Worm (Caenorhabditis elegans) whole organism, L3 larva: ENCODE results near the gene ugt-36.

Experiments
- R02D3.7 ChIP-seq: fragments of 150-350 bp; optimal IDR thresholded peaks from 2 replicates; lab custom pipeline; 2014; ENCODE audit warnings: missing biosample characterization, missing genetic modification characterization
- ZK546.5 ChIP-seq: sonication (generic microtip); optimal IDR thresholded peaks from 2 replicates; lab custom pipeline; 2017; ENCODE audit warnings: missing biosample characterization, missing genetic modification characterization
- aly-2 ChIP-seq: fragments of 150-350 bp; optimal IDR thresholded peaks from 2 replicates; lab custom pipeline; 2014; ENCODE audit warnings: missing biosample characterization, missing genetic modification characterization
- ama-1 ChIP-seq: fragments of 150-350 bp; optimal IDR thresholded peaks from 2 replicates; lab custom pipeline; 2018
- ceh-16 ChIP-seq: sonication (generic microtip); optimal IDR thresholded peaks from 2 replicates; lab custom pipeline; 2017; ENCODE audit warnings: missing biosample characterization, missing genetic modification characterization
- ceh-28 ChIP-seq: fragments of 150-350 bp; optimal IDR thresholded peaks from 2 replicates; lab custom pipeline; 2014; ENCODE audit warnings: missing biosample characterization, missing genetic modification reagents, missing genetic modification characterization
- ceh-82 ChIP-seq: fragments of 150-350 bp; optimal IDR thresholded peaks from 2 replicates; lab custom pipeline; 2014; ENCODE audit warnings: missing biosample characterization, missing genetic modification characterization
- ceh-9 ChIP-seq: sonication (generic microtip); optimal IDR thresholded peaks from 2 replicates; lab custom pipeline; 2018; ENCODE audit warnings: missing biosample characterization, missing genetic modification characterization
- daf-12 ChIP-seq: fragments of 150-350 bp; optimal IDR thresholded peaks from 2 replicates; lab custom pipeline; 2014; ENCODE audit warnings: missing biosample characterization, missing genetic modification reagents, missing genetic modification characterization
- egl-27 ChIP-seq: sonication (generic microtip); optimal IDR thresholded peaks from 4 replicates; lab custom pipeline; 2017; ENCODE audit warnings: missing biosample characterization, missing genetic modification reagents, missing genetic modification characterization
- egl-5 ChIP-seq: fragments of 150-350 bp; optimal IDR thresholded peaks from 2 replicates; lab custom pipeline; 2017; ENCODE audit warnings: missing biosample characterization, missing genetic modification reagents, missing genetic modification characterization, inconsistent platforms
- elt-1 ChIP-seq: fragments of 150-350 bp; optimal IDR thresholded peaks from 2 replicates; lab custom pipeline; 2014; ENCODE audit warnings: missing biosample characterization, missing genetic modification characterization
- elt-2 ChIP-seq: sonication (generic microtip); optimal IDR thresholded peaks from 2 replicates; lab custom pipeline; 2016; ENCODE audit warnings: missing genetic modification reagents, mild to moderate bottlenecking, missing genetic modification characterization, missing compliant biosample characterization
- elt-3 ChIP-seq, 3 experiments: fragments of 150-350 bp in 1 of 3; sonication (generic microtip) in 2 of 3; optimal IDR thresholded peaks; 2 replicates in 2 of 3; 4 replicates in 1 of 3; lab custom pipeline; 2014 to 2017; ENCODE audit warnings: missing biosample characterization in 3 of 3, missing genetic modification characterization in 3 of 3
- eor-1 ChIP-seq, 2 experiments: fragments of 150-350 bp; optimal IDR thresholded peaks; 2 replicates each; lab custom pipeline; 2014 to 2018; ENCODE audit warnings: missing biosample characterization in 2 of 2, missing genetic modification characterization in 2 of 2
- fkh-10 ChIP-seq: sonication (generic microtip); optimal IDR thresholded peaks from 2 replicates; lab custom pipeline; 2017; ENCODE audit warnings: missing biosample characterization, missing genetic modification reagents, missing genetic modification characterization
- fkh-2 ChIP-seq: fragments of 150-350 bp; optimal IDR thresholded peaks from 2 replicates; lab custom pipeline; 2014; ENCODE audit warnings: missing biosample characterization, missing genetic modification reagents, missing genetic modification characterization
- fos-1 ChIP-seq: fragments of 150-350 bp; optimal IDR thresholded peaks from 2 replicates; lab custom pipeline; 2014; ENCODE audit warnings: missing biosample characterization, missing genetic modification characterization
- hmg-11 ChIP-seq: sonication (generic microtip); optimal IDR thresholded peaks from 2 replicates; lab custom pipeline; 2016; ENCODE audit warnings: missing genetic modification characterization, missing compliant biosample characterization
- jun-1 ChIP-seq: fragments of 150-350 bp; optimal IDR thresholded peaks from 2 replicates; lab custom pipeline; 2014; ENCODE audit warnings: missing biosample characterization, missing genetic modification reagents, missing genetic modification characterization
- lin-15B ChIP-seq: fragments of 150-350 bp; optimal IDR thresholded peaks from 2 replicates; lab custom pipeline; 2014; ENCODE audit warnings: missing biosample characterization, missing genetic modification characterization
- lin-39 ChIP-seq: fragments of 150-350 bp; optimal IDR thresholded peaks from 2 replicates; lab custom pipeline; 2018; ENCODE audit warnings: missing biosample characterization, missing genetic modification reagents, missing genetic modification characterization
- lsy-12 ChIP-seq: sonication (generic microtip); optimal IDR thresholded peaks from 2 replicates; lab custom pipeline; 2016; ENCODE audit warnings: mild to moderate bottlenecking, missing genetic modification characterization, missing compliant biosample characterization
- mdl-1 ChIP-seq: fragments of 150-350 bp; optimal IDR thresholded peaks from 2 replicates; lab custom pipeline; 2014; ENCODE audit warnings: missing biosample characterization, missing genetic modification characterization
- mml-1 ChIP-seq: fragments of 150-350 bp; sonication (generic microtip); optimal IDR thresholded peaks from 3 replicates; lab custom pipeline; 2014; ENCODE audit warnings: missing biosample characterization, missing genetic modification characterization
- nfya-1 ChIP-seq: sonication (generic microtip); optimal IDR thresholded peaks from 2 replicates; lab custom pipeline; 2017; ENCODE audit warnings: missing genetic modification characterization, mild to moderate bottlenecking, missing compliant biosample characterization, antibody characterized with exemption, moderate library complexity; ENCODE audit not compliant: insufficient read depth
- nhr-11 ChIP-seq: fragments of 150-350 bp; optimal IDR thresholded peaks from 2 replicates; lab custom pipeline; 2014; ENCODE audit warnings: missing biosample characterization, missing genetic modification characterization
- nhr-12 ChIP-seq: fragments of 150-350 bp; optimal IDR thresholded peaks from 2 replicates; lab custom pipeline; 2014; ENCODE audit warnings: missing biosample characterization, missing genetic modification characterization
- nhr-23 ChIP-seq: fragments of 150-350 bp; optimal IDR thresholded peaks from 2 replicates; lab custom pipeline; 2014; ENCODE audit warnings: missing biosample characterization, missing genetic modification reagents, missing genetic modification characterization
- nhr-237 ChIP-seq: fragments of 150-350 bp; optimal IDR thresholded peaks from 2 replicates; lab custom pipeline; 2014; ENCODE audit warnings: missing biosample characterization, missing genetic modification characterization
- nhr-25 ChIP-seq: sonication (generic microtip); optimal IDR thresholded peaks from 2 replicates; lab custom pipeline; 2017; ENCODE audit warnings: missing biosample characterization, missing genetic modification characterization
- nhr-28 ChIP-seq: fragments of 150-350 bp; optimal IDR thresholded peaks from 2 replicates; lab custom pipeline; 2014; ENCODE audit warnings: missing biosample characterization, missing genetic modification characterization
- nhr-43 ChIP-seq: sonication (generic microtip); optimal IDR thresholded peaks from 2 replicates; lab custom pipeline; 2016; ENCODE audit warnings: mild to moderate bottlenecking, missing genetic modification characterization, missing compliant biosample characterization; ENCODE audit not compliant: poor library complexity, severe bottlenecking
- nhr-67 ChIP-seq: fragments of 150-350 bp; optimal IDR thresholded peaks from 2 replicates; lab custom pipeline; 2014; ENCODE audit warnings: missing biosample characterization, missing genetic modification characterization
- nhr-76 ChIP-seq: fragments of 150-350 bp; sonication (generic microtip); optimal IDR thresholded peaks from 5 replicates; lab custom pipeline; 2014; ENCODE audit warnings: missing biosample characterization, missing genetic modification characterization
- nhr-77 ChIP-seq: fragments of 150-350 bp; optimal IDR thresholded peaks from 2 replicates; lab custom pipeline; 2014; ENCODE audit warnings: missing biosample characterization, missing genetic modification characterization
- pha-4 ChIP-seq: fragments of 150-350 bp; optimal IDR thresholded peaks from 2 replicates; lab custom pipeline; 2014; ENCODE audit warnings: missing biosample characterization, missing genetic modification reagents, missing genetic modification characterization
- pqm-1 ChIP-seq: fragments of 150-350 bp; optimal IDR thresholded peaks from 2 replicates; lab custom pipeline; 2017; ENCODE audit warnings: missing biosample characterization, missing genetic modification characterization, inconsistent platforms
- sea-2 ChIP-seq: fragments of 150-350 bp; sonication (generic microtip); optimal IDR thresholded peaks from 4 replicates; lab custom pipeline; 2014; ENCODE audit warnings: missing biosample characterization, missing genetic modification reagents, missing genetic modification characterization
- skn-1 ChIP-seq: fragments of 150-350 bp; optimal IDR thresholded peaks from 2 replicates; lab custom pipeline; 2014; ENCODE audit warnings: missing biosample characterization, missing genetic modification characterization
- snpc-4 ChIP-seq: fragments of 150-350 bp; optimal IDR thresholded peaks from 2 replicates; lab custom pipeline; 2014; ENCODE audit warnings: missing biosample characterization, missing genetic modification characterization
- tbx-2 ChIP-seq: sonication (generic microtip); optimal IDR thresholded peaks from 2 replicates; lab custom pipeline; 2016; ENCODE audit warnings: mild to moderate bottlenecking, missing genetic modification characterization, missing compliant biosample characterization
- unc-39 ChIP-seq: sonication (generic microtip); optimal IDR thresholded peaks from 4 replicates; lab custom pipeline; 2017; ENCODE audit warnings: missing biosample characterization, missing genetic modification characterization
- unc-62 ChIP-seq: fragments of 150-350 bp; sonication (generic microtip); optimal IDR thresholded peaks from 4 replicates; lab custom pipeline; 2014; ENCODE audit warnings: missing biosample characterization, missing genetic modification reagents, missing genetic modification characterization
- zag-1 ChIP-seq: fragments of 150-350 bp; optimal IDR thresholded peaks from 2 replicates; lab custom pipeline; 2014; ENCODE audit warnings: missing biosample characterization, missing genetic modification characterization
- ztf-11 ChIP-seq: fragments of 150-350 bp; optimal IDR thresholded peaks from 2 replicates; lab custom pipeline; 2014; ENCODE audit warnings: missing biosample characterization, missing genetic modification characterization
- ztf-4 ChIP-seq: fragments of 150-350 bp; optimal IDR thresholded peaks from 2 replicates; lab custom pipeline; 2014; ENCODE audit warnings: missing biosample characterization, missing genetic modification characterization

ugt-36 gene

DNA sequence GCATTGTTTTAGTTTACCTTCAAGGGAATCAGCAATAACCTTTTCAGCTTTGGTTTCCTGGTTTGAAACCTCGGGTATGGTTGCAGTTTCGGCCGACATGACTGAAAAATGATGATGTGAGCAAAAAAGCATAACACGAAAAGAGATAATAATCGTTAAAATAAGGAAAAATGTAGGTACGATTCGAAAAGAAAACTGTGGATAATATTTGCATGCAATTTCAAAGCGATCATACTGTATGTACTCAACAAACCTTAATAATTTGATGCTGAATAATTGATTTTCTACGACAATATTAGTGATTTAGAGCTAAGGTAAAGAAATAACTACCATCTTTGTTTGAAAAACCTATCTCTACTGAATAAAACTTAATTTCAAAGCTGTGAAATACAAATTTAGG, 29.2 kb downstream of the ugt-36 start, which contains the start of gene attf-2:
attf-2 (minus strand) TSS at position 101 of the 400 bp plus-strand sequence.
- TF ChIP-seq egl-27 (tag; lab: Kevin White, UChicago) (no peak), jun-1 (tag; lab: Kevin White, UChicago) (no peak), lin-39 (tag; lab: Kevin White, UChicago) (no peak), ceh-28 (tag; lab: Kevin White, UChicago) (no peak), ceh-16 (tag; lab: Kevin White, UChicago) (no peak), elt-2 (tag; lab: Kevin White, UChicago) (no peak), ceh-9 (tag; lab: Kevin White, UChicago) (no peak), nhr-43 (tag; lab: Kevin White, UChicago) (no peak), nhr-77 (no peak), mdl-1 (tag; lab: Kevin White, UChicago) (no peak), nhr-237 (tag; lab: Kevin White, UChicago) (no peak), ztf-4 (tag; lab: Kevin White, UChicago) (no peak), zag-1 (no peak)

DNA sequence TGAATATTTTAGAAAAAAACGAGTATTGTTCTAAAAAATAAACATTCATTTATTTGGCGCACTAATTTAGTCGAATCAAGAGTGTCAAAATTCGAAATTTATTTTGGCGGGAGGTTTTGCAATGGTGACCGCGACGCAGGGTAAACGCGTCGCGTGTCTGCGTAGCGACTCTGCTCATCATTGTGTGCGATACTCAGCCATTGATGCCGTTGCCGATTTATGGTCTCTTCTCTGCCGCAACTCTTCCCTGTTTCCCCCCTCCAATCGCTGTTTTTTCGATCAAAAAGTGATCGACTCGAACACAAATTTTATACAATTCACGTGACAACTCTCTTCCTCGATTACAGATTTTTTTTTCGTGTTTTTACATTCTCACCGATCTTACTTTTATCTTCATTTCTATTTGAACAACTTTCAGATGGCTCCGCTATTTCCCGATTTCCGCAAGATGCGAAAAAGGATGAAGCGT, 29.7 kb downstream of the ugt-36 start, which contains the start of gene F09G2.2:
F09G2.2 (plus strand) TSS at position 419 of the 469 bp plus-strand sequence.
- TF ChIP-seq nfya-1 (tag; lab: Kevin White, UChicago) (peak; percentile 95), elt-2 (tag; lab: Kevin White, UChicago) (peak; percentile 89), mml-1 (tag; lab: Kevin White, UChicago) (no peak), nhr-77 (no peak), ceh-82 (peak; percentile 2), mdl-1 (tag; lab: Kevin White, UChicago) (no peak), nhr-43 (tag; lab: Kevin White, UChicago) (peak; percentile 86), unc-62 (GFP tag; lab: Kevin White, UChicago) (no peak), fkh-2 (tag; lab: Kevin White, UChicago) (no peak), hmg-11 (tag; lab: Kevin White, UChicago) (peak; percentile 82), nhr-11 (tag; lab: Kevin White, UChicago) (no peak), zag-1 (no peak), ama-1 (peak; percentile 78), ceh-28 (tag; lab: Kevin White, UChicago) (peak; percentile 64), fos-1 (tag; lab: Kevin White, UChicago) (no peak), elt-3 (tag; optimal IDR thresholded peaks at IDR 0.05; lab: Kevin White, UChicago) (no peak), egl-27 (tag; lab: Kevin White, UChicago) (peak; percentile 46), nhr-237 (tag; lab: Kevin White, UChicago) (no peak), pha-4 (tag; lab: Kevin White, UChicago) (peak; percentile 89), jun-1 (tag; lab: Kevin White, UChicago) (peak; percentile 94), lin-39 (tag; lab: Kevin White, UChicago) (peak; percentile 97), ceh-16 (tag; lab: Kevin White, UChicago) (no peak), nhr-28 (no peak), pqm-1 (tag; lab: Kevin White, UChicago) (peak; percentile 75), nhr-23 (tag; lab: Kevin White, UChicago) (peak; percentile 96), sea-2 (GFP tag; lab: Kevin White, UChicago) (no peak), elt-1 (peak; percentile 59), aly-2 (tag; lab: Kevin White, UChicago) (no peak), egl-5 (tag; lab: Kevin White, UChicago) (peak; percentile 87), fkh-10 (GFP tag; lab: Kevin White, UChicago) (peak; percentile 8), ztf-4 (tag; lab: Kevin White, UChicago) (peak; percentile 32), snpc-4 (tag; lab: Kevin White, UChicago) (peak; percentile 82), nhr-12 (tag; lab: Kevin White, UChicago) (no peak), ZK546.5 (peak; percentile 16), lsy-12 (tag; lab: Kevin White, UChicago) (peak; percentile 67), nhr-25 (tag; lab: Kevin White, UChicago) (peak; percentile 96), nhr-67 (no peak), tbx-2 (tag; lab: Kevin White, UChicago) (peak; percentile 45), lin-15B (peak; percentile 92), eor-1 (tag; optimal IDR thresholded peaks at IDR 0.05; lab: Kevin White, UChicago) (no peak), daf-12 (tag; lab: Kevin White, UChicago) (no peak), skn-1 (tag; lab: Kevin White, UChicago) (peak; percentile 90), ceh-9 (tag; lab: Kevin White, UChicago) (no peak), ztf-11 (tag; lab: Kevin White, UChicago) (no peak), nhr-76 (tag; lab: Kevin White, UChicago) (no peak), R02D3.7 (tag; lab: Kevin White, UChicago) (peak; percentile 71), unc-39 (tag; lab: Kevin White, UChicago) (no peak)
